Worm (Caenorhabditis elegans): ENCODE results near the gene C44H4.8.

DNA sequence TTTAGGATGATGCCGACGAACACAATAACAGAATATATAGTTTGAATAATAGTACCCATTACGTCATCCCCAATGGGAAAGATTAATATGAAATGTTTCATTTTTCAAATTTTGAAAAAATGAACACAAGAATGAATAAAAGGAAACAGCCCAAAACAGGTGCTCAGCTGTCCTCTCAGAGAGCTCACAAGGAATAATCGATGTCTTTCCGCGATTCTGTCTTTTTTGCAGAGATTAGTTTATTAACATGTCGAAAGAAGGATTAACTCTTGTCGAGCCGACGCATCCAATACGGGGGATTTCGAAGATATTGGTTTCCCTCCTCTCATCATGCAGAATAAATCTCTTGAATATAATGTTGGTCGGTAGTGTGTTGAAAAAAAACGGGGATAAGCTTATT is 33.9 kb downstream of the C44H4.8 start, which contains the start of gene F54E4.2:
- TF ChIP-seq elt-1 (tag; optimal IDR thresholded peaks at IDR 0.05; ENCODE audit: borderline replicate concordance, insufficient read depth) (no peak), nhr-237 (tag; optimal IDR thresholded peaks at IDR 0.05) (no peak), sptf-1 (tag; optimal IDR thresholded peaks at IDR 0.05) (no peak), lsy-2 (tag; optimal IDR thresholded peaks at IDR 0.05) (no peak)

Data from whole organism, mixed stage, embryonic.